Worm (Caenorhabditis elegans) whole organism, early embryonic: ENCODE results near the gene F14D2.14.

ENCODE experiments used
- aly-1 ChIP-seq: sonication (generic microtip); optimal IDR thresholded peaks from 2 replicates; lab custom pipeline; 2016; ENCODE audit warnings: missing genetic modification characterization, missing compliant biosample characterization
- ama-1 ChIP-seq: fragments of 150-350 bp; optimal IDR thresholded peaks from 2 replicates; lab custom pipeline; 2014
- flt-1 ChIP-seq: fragments of 200-800 bp; sonication (Bioruptor generic); IDR thresholded peaks from 2 replicates; pipeline ENCODE4 v1.3.6; 2022; ENCODE audit warnings: missing genetic modification characterization, missing compliant biosample characterization
- hmbx-1 ChIP-seq: sonication (generic microtip); optimal IDR thresholded peaks from 2 replicates; lab custom pipeline; 2016; ENCODE audit warnings: mild to moderate bottlenecking, missing genetic modification characterization, missing compliant biosample characterization
- hmg-4 ChIP-seq: fragments of 200-800 bp; sonication (Bioruptor generic); optimal IDR thresholded peaks from 2 replicates; lab custom pipeline; 2018; ENCODE audit warnings: mild to moderate bottlenecking, missing genetic modification characterization, missing compliant biosample characterization
- pes-1 ChIP-seq: fragments of 200-800 bp; sonication (Bioruptor generic); IDR thresholded peaks from 2 replicates; pipeline ENCODE4 v1.3.6; 2022; ENCODE audit warnings: missing genetic modification reagents, missing genetic modification characterization, missing compliant biosample characterization
- scrt-1 ChIP-seq: fragments of 200-800 bp; sonication (Bioruptor generic); IDR thresholded peaks from 2 replicates; pipeline ENCODE4 v1.3.6; 2022; ENCODE audit warnings: missing genetic modification characterization, missing compliant biosample characterization
- sea-1 ChIP-seq: fragments of 200-800 bp; sonication (Bioruptor generic); conservative IDR thresholded peaks from 2 replicates; pipeline ENCODE4 v1.3.6; 2022; ENCODE audit warnings: missing genetic modification characterization, missing compliant biosample characterization
- tbx-11 ChIP-seq: fragments of 200-800 bp; sonication (Bioruptor generic); IDR thresholded peaks from 2 replicates; pipeline ENCODE4 v1.3.6; 2022; ENCODE audit warnings: missing genetic modification characterization, missing compliant biosample characterization
- tbx-37 ChIP-seq: fragments of 200-800 bp; sonication (Bioruptor generic); conservative IDR thresholded peaks from 2 replicates; pipeline ENCODE4 v1.3.6; 2022; ENCODE audit warnings: missing genetic modification reagents, missing genetic modification characterization, missing compliant biosample characterization
- tra-4 ChIP-seq: sonication (generic microtip); optimal IDR thresholded peaks from 2 replicates; lab custom pipeline; 2017; ENCODE audit warnings: missing genetic modification characterization, missing compliant biosample characterization

- TF ChIP-seq tbx-37 (GFP tag; lab: Robert Waterston, UW) (no peak), aly-1 (tag; lab: Kevin White, UChicago) (no peak), pes-1 (no peak), hmg-4 (GFP tag; lab: Kevin White, UChicago) (no peak), tra-4 (tag; lab: Kevin White, UChicago) (no peak), ama-1 (lab: Kevin White, UChicago) (no peak), scrt-1 (no peak), flt-1 (GFP tag; lab: Robert Waterston, UW) (no peak), tbx-11 (no peak), hmbx-1 (no peak), sea-1 (no peak)
Observed at ce11 chrII:3299457-3299856, 48.3 kb downstream of the F14D2.14 start, which contains the start of gene btb-22.
